Worm (Caenorhabditis elegans) whole organism, L4 larva: ENCODE results near the gene mip-2.

Source experiments
- F10B5.3 ChIP-seq: sonication (generic microtip); optimal IDR thresholded peaks from 2 replicates; lab custom pipeline; 2016; ENCODE audit warnings: mild to moderate bottlenecking, missing genetic modification characterization, missing compliant biosample characterization
- F37D6.2 ChIP-seq: sonication (generic microtip); optimal IDR thresholded peaks from 2 replicates; lab custom pipeline; 2016; ENCODE audit warnings: mild to moderate bottlenecking, missing genetic modification characterization, missing compliant biosample characterization
- R02D3.7 ChIP-seq: fragments of 150-350 bp; sonication (generic microtip); optimal IDR thresholded peaks from 3 replicates; lab custom pipeline; 2014; ENCODE audit warnings: missing biosample characterization, missing genetic modification characterization
- T20F7.1 ChIP-seq: fragments of 200-800 bp; sonication (Bioruptor generic); optimal IDR thresholded peaks from 2 replicates; lab custom pipeline; 2018; ENCODE audit warnings: mild to moderate bottlenecking, missing genetic modification characterization, missing compliant biosample characterization
- Y48G9A.11 ChIP-seq: fragments of 200-800 bp; sonication (Bioruptor generic); IDR thresholded peaks from 2 replicates; pipeline ENCODE4 v1.3.6; 2022; ENCODE audit warnings: missing genetic modification reagents, missing genetic modification characterization, missing compliant biosample characterization
- Y5F2A.4 ChIP-seq: fragments of 200-800 bp; sonication (Bioruptor generic); optimal IDR thresholded peaks from 2 replicates; lab custom pipeline; 2018; ENCODE audit warnings: mild to moderate bottlenecking, missing genetic modification characterization, missing compliant biosample characterization
- Y75B8A.6 ChIP-seq: fragments of 200-800 bp; sonication (Bioruptor generic); IDR thresholded peaks from 2 replicates; pipeline ENCODE4 v1.3.6; 2022; ENCODE audit warnings: missing genetic modification reagents, missing genetic modification characterization, missing compliant biosample characterization
- aha-1 ChIP-seq: fragments of 150-350 bp; peaks from one replicate; lab custom pipeline; 2014; ENCODE audit warnings: missing biosample characterization, missing genetic modification characterization
- attf-4 ChIP-seq: sonication (generic microtip); optimal IDR thresholded peaks from 3 replicates; lab custom pipeline; 2017; ENCODE audit warnings: missing biosample characterization, missing genetic modification characterization
- ceh-28 ChIP-seq: fragments of 150-350 bp; optimal IDR thresholded peaks from 2 replicates; lab custom pipeline; 2014; ENCODE audit warnings: missing biosample characterization, missing genetic modification reagents, missing genetic modification characterization
- ces-1 ChIP-seq: fragments of 150-350 bp; sonication (generic microtip); optimal IDR thresholded peaks from 4 replicates; lab custom pipeline; 2014; ENCODE audit warnings: missing biosample characterization, missing genetic modification reagents, missing genetic modification characterization
- cey-2 ChIP-seq: sonication (generic microtip); optimal IDR thresholded peaks from 3 replicates; lab custom pipeline; 2017; ENCODE audit warnings: missing genetic modification characterization, mild to moderate bottlenecking, missing compliant biosample characterization, antibody characterized with exemption, borderline replicate concordance; ENCODE audit not compliant: insufficient read depth
- ctbp-1 ChIP-seq: fragments of 200-800 bp; sonication (Bioruptor generic); IDR thresholded peaks from 2 replicates; pipeline ENCODE4 v1.3.6; 2022; ENCODE audit warnings: missing genetic modification reagents, missing genetic modification characterization, missing compliant biosample characterization
- daf-19 ChIP-seq: fragments of 200-800 bp; sonication (Bioruptor generic); conservative IDR thresholded peaks from 2 replicates; pipeline ENCODE4 v1.3.6; 2022; ENCODE audit warnings: missing genetic modification characterization, missing compliant biosample characterization
- egl-27 ChIP-seq: sonication (generic microtip); optimal IDR thresholded peaks from 3 replicates; lab custom pipeline; 2017; ENCODE audit warnings: missing biosample characterization, missing genetic modification reagents, missing genetic modification characterization
- fkh-10 ChIP-seq: fragments of 150-350 bp; optimal IDR thresholded peaks from 2 replicates; lab custom pipeline; 2014; ENCODE audit warnings: missing biosample characterization, missing genetic modification reagents, missing genetic modification characterization
- hlh-11 ChIP-seq: fragments of 200-800 bp; sonication (Bioruptor generic); optimal IDR thresholded peaks from 2 replicates; lab custom pipeline; 2018; ENCODE audit warnings: mild to moderate bottlenecking, missing genetic modification characterization, missing compliant biosample characterization
- hlh-30 ChIP-seq: sonication (generic microtip); optimal IDR thresholded peaks from 2 replicates; lab custom pipeline; 2017; ENCODE audit warnings: antibody characterized with exemption, mild to moderate bottlenecking, missing genetic modification characterization, missing compliant biosample characterization; ENCODE audit not compliant: insufficient read depth
- lim-7 ChIP-seq: fragments of 200-800 bp; sonication (Bioruptor generic); IDR thresholded peaks from 2 replicates; pipeline ENCODE4 v1.3.6; 2022; ENCODE audit warnings: missing genetic modification characterization, missing compliant biosample characterization
- lin-1 ChIP-seq: fragments of 200-800 bp; sonication (Bioruptor generic); IDR thresholded peaks from 2 replicates; pipeline ENCODE4 v1.3.6; 2022; ENCODE audit warnings: missing genetic modification reagents, missing genetic modification characterization, missing compliant biosample characterization
- lin-15B ChIP-seq: fragments of 150-350 bp; sonication (generic microtip); optimal IDR thresholded peaks from 3 replicates; lab custom pipeline; 2014; ENCODE audit warnings: missing biosample characterization, missing genetic modification characterization
- lin-38 ChIP-seq: fragments of 200-800 bp; sonication (Bioruptor generic); IDR thresholded peaks from 2 replicates; pipeline ENCODE4 v1.3.6; 2022; ENCODE audit warnings: missing genetic modification reagents, missing genetic modification characterization, missing compliant biosample characterization
- lin-39 ChIP-seq: fragments of 150-350 bp; optimal IDR thresholded peaks from 2 replicates; lab custom pipeline; 2014; ENCODE audit warnings: missing biosample characterization, missing genetic modification reagents, missing genetic modification characterization
- lir-3 ChIP-seq: sonication (generic microtip); optimal IDR thresholded peaks from 2 replicates; lab custom pipeline; 2016; ENCODE audit warnings: mild to moderate bottlenecking, missing genetic modification characterization, missing compliant biosample characterization
- madf-9 ChIP-seq: fragments of 200-800 bp; sonication (Bioruptor generic); conservative IDR thresholded peaks from 2 replicates; pipeline ENCODE4 v1.3.6; 2022; ENCODE audit warnings: missing genetic modification reagents, missing genetic modification characterization, missing compliant biosample characterization
- mdt-29 ChIP-seq: fragments of 200-800 bp; sonication (Bioruptor generic); IDR thresholded peaks from 2 replicates; pipeline ENCODE4 v1.3.6; 2022; ENCODE audit warnings: missing genetic modification reagents, missing genetic modification characterization, missing compliant biosample characterization
- mxl-2 ChIP-seq: fragments of 200-800 bp; sonication (Bioruptor generic); conservative IDR thresholded peaks from 2 replicates; pipeline ENCODE4 v1.3.6; 2022; ENCODE audit warnings: missing genetic modification reagents, missing genetic modification characterization, missing compliant biosample characterization
- mxl-3 ChIP-seq: fragments of 200-800 bp; sonication (Bioruptor generic); optimal IDR thresholded peaks from 2 replicates; lab custom pipeline; 2018; ENCODE audit warnings: mild to moderate bottlenecking, missing genetic modification characterization, missing compliant biosample characterization
- nhr-10 ChIP-seq: fragments of 150-350 bp; optimal IDR thresholded peaks from 2 replicates; lab custom pipeline; 2014; ENCODE audit warnings: missing biosample characterization, missing genetic modification characterization
- nhr-102 ChIP-seq: sonication (generic microtip); optimal IDR thresholded peaks from 2 replicates; lab custom pipeline; 2016; ENCODE audit warnings: mild to moderate bottlenecking, missing genetic modification characterization, moderate library complexity, missing compliant biosample characterization
- nhr-28 ChIP-seq: fragments of 150-350 bp; optimal IDR thresholded peaks from 2 replicates; lab custom pipeline; 2014; ENCODE audit warnings: missing biosample characterization, missing genetic modification characterization
- nhr-42 ChIP-seq: fragments of 200-800 bp; sonication (Bioruptor generic); IDR thresholded peaks from 2 replicates; pipeline ENCODE4 v1.3.6; 2022; ENCODE audit warnings: missing genetic modification characterization, missing compliant biosample characterization
- nhr-77 ChIP-seq: fragments of 150-350 bp; optimal IDR thresholded peaks from 2 replicates; lab custom pipeline; 2014; ENCODE audit warnings: missing biosample characterization, missing genetic modification characterization
- pha-4 ChIP-seq, 2 experiments: fragments of 150-350 bp in 1 of 2; fragments of 200-800 bp in 1 of 2; sonication (Bioruptor generic) in 1 of 2; IDR thresholded peaks in 1 of 2; optimal IDR thresholded peaks in 1 of 2; 2 replicates each; pipeline versions ENCODE4 v1.3.6 to Lab custom; 2014 to 2022; ENCODE audit warnings: missing genetic modification characterization in 2 of 2, missing genetic modification reagents in 2 of 2, missing biosample characterization in 1 of 2, missing compliant biosample characterization in 1 of 2
- php-3 ChIP-seq: fragments of 200-800 bp; sonication (Bioruptor generic); IDR thresholded peaks from 2 replicates; pipeline ENCODE4 v1.3.6; 2022; ENCODE audit warnings: missing genetic modification reagents, missing genetic modification characterization, missing compliant biosample characterization
- rbr-2 ChIP-seq: sonication (generic microtip); optimal IDR thresholded peaks from 2 replicates; lab custom pipeline; 2016; ENCODE audit warnings: missing genotype, missing genetic modification characterization, missing compliant biosample characterization
- saeg-2 ChIP-seq: fragments of 200-800 bp; sonication (Bioruptor generic); IDR thresholded peaks from 2 replicates; pipeline ENCODE4 v1.3.6; 2022; ENCODE audit warnings: missing genetic modification reagents, missing genetic modification characterization, missing compliant biosample characterization
- set-16 ChIP-seq: fragments of 200-800 bp; sonication (Bioruptor generic); IDR thresholded peaks from 2 replicates; pipeline ENCODE4 v1.3.6; 2022; ENCODE audit warnings: missing genetic modification reagents, missing genetic modification characterization, missing compliant biosample characterization
- tag-97 ChIP-seq: fragments of 200-800 bp; sonication (Bioruptor generic); IDR thresholded peaks from 2 replicates; pipeline ENCODE4 v1.3.6; 2022; ENCODE audit warnings: missing genetic modification characterization, missing compliant biosample characterization
- unc-130 ChIP-seq: sonication (generic microtip); optimal IDR thresholded peaks from 2 replicates; lab custom pipeline; 2016; ENCODE audit warnings: missing genetic modification reagents, missing genetic modification characterization, missing compliant biosample characterization
- unc-39 ChIP-seq: sonication (generic microtip); optimal IDR thresholded peaks from 2 replicates; lab custom pipeline; 2017; ENCODE audit warnings: missing biosample characterization, missing genetic modification characterization
- vab-7 ChIP-seq: fragments of 200-800 bp; sonication (Bioruptor generic); IDR thresholded peaks from 2 replicates; pipeline ENCODE4 v1.3.6; 2022; ENCODE audit warnings: missing genetic modification reagents, missing genetic modification characterization, missing compliant biosample characterization
- zag-1 ChIP-seq: fragments of 150-350 bp; optimal IDR thresholded peaks from 2 replicates; lab custom pipeline; 2014; ENCODE audit warnings: missing biosample characterization, missing genetic modification characterization
- zfp-3 ChIP-seq: fragments of 200-800 bp; sonication (Bioruptor generic); conservative IDR thresholded peaks from 2 replicates; pipeline ENCODE4 v1.3.6; 2022; ENCODE audit warnings: missing genetic modification reagents, missing genetic modification characterization, missing compliant biosample characterization
- zip-11 ChIP-seq: fragments of 200-800 bp; sonication (Bioruptor generic); IDR thresholded peaks from 2 replicates; pipeline ENCODE4 v1.3.6; 2022; ENCODE audit warnings: missing genetic modification characterization, missing compliant biosample characterization
- ztf-7 ChIP-seq: fragments of 150-350 bp; optimal IDR thresholded peaks from 2 replicates; lab custom pipeline; 2014; ENCODE audit warnings: missing biosample characterization, missing genetic modification characterization

mip-2 gene

DNA sequence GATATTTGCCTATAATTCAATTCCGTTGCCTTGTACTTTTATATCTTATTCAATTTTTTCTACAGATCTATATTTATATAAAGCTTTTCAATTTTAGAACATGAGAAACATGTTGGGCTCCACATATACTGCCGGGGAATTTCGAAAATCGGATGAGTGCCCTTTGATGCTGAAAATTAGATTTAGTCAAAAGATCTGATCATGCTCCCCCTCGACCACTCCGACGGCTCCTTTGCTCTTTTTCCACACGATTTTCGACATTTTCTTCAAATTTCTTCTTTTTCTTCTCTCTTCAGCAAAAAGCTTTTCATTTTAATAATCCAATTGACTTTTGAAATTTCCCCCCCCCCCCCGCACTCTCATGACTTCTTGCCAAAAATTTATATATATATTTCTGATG is 9.7 kb upstream of the mip-2 start:
- 0 out of 2 replicates have a peak, but pooled peaks have one; percentile 10 for TF ChIP-seq ctbp-1 (GFP tag; lab: Robert Waterston, UW)
- no peak for TF ChIP-seq Y5F2A.4 (GFP tag; lab: Kevin White, UChicago)
- TF ChIP-seq ceh-28: no peak
- peak; percentile 53 for TF ChIP-seq fkh-10 (GFP tag; lab: Kevin White, UChicago)
- TF ChIP-seq lim-7 (GFP tag; lab: Robert Waterston, UW): no peak
- no peak for TF ChIP-seq R02D3.7 (tag; lab: Kevin White, UChicago)
- no peak for TF ChIP-seq cey-2 (tag; lab: Kevin White, UChicago)
- no peak for TF ChIP-seq mxl-3 (GFP tag; lab: Kevin White, UChicago)
- TF ChIP-seq ces-1 (GFP tag; lab: Kevin White, UChicago): peak; percentile 54
- TF ChIP-seq lin-38: 0 out of 2 replicates have a peak, but pooled peaks have one; percentile 23

DNA sequence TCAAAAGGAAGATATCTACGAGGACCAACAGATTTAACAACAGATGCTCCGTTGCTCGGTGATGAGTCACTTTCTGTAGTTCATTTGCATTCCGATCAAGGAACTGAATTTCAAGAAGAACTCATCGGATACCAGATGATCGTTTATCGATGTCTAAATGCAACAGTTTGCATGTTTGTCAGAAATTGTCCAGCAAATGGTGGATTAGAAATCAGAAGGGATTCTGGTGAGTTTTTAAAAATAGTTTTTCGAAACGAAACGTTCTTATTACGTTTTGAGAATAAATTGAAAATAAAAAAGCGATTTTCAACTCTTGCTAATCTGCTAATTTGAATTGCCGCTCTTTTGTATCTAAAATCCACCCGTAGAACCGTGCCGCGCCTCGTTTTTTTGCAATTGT is 8.1 kb upstream of the mip-2 start:
- TF ChIP-seq nhr-102 (tag; lab: Kevin White, UChicago) (no peak), aha-1 (tag; lab: Kevin White, UChicago) (peak; percentile 96), Y48G9A.11 (GFP tag; lab: Robert Waterston, UW) (no peak), rbr-2 (tag; lab: Kevin White, UChicago) (no peak), nhr-42 (GFP tag; lab: Robert Waterston, UW) (no peak), zip-11 (GFP tag; lab: Robert Waterston, UW) (no peak), saeg-2 (GFP tag; lab: Robert Waterston, UW) (no peak)

DNA sequence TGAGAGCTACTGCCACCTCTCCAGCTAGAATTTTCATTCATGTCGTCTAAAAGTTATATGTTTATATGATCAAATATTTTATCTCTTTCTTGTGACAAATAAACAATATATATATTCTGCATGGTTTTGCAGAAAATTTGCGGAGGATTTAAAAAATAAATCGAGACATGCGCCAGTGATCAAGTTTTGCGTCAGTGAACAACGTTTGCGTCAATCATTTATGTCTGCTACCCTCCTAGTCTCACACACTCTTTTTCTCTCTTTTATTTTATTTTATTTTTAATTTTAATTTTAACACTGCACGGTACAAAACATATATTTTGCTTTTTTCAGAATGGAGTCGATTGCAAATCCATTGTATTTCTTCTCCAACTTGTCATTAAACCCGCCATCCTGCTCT is 6.8 kb upstream of the mip-2 start, which contains the start of the genes tag-65 and ccz-1:
Gene tag-65, minus strand, starts transcription at position 46 of the 400 bp plus-strand sequence.
Gene ccz-1, plus strand, starts transcription at position 334 of the 400 bp plus-strand sequence.
- TF ChIP-seq lin-15B (tag; lab: Kevin White, UChicago) (no peak), F37D6.2 (tag; lab: Kevin White, UChicago) (peak; percentile 76), attf-4 (tag; lab: Kevin White, UChicago) (no peak), lir-3 (tag; lab: Kevin White, UChicago) (no peak), Y75B8A.6 (GFP tag; lab: Robert Waterston, UW) (no peak), mdt-29 (GFP tag; lab: Robert Waterston, UW) (no peak), php-3 (GFP tag; lab: Robert Waterston, UW) (no peak), pha-4 (GFP tag; IDR thresholded peaks at IDR 0.05; lab: Robert Waterston, UW) (peak; percentile 71), pha-4 (tag; optimal IDR thresholded peaks at IDR 0.05; lab: Kevin White, UChicago) (no peak), fkh-10 (GFP tag; lab: Kevin White, UChicago) (peak; percentile 80), unc-39 (tag; lab: Kevin White, UChicago) (no peak), Y48G9A.11 (GFP tag; lab: Robert Waterston, UW) (0 out of 2 replicates have a peak, but pooled peaks have one; percentile 49), set-16 (GFP tag; lab: Robert Waterston, UW) (no peak), ztf-7 (tag; lab: Kevin White, UChicago) (no peak), hlh-30 (tag; lab: Kevin White, UChicago) (no peak), ces-1 (GFP tag; lab: Kevin White, UChicago) (no peak), tag-97 (no peak), lin-38 (peak; percentile 90), lin-39 (tag; lab: Kevin White, UChicago) (no peak), unc-130 (GFP tag; lab: Kevin White, UChicago) (peak; percentile 62), daf-19 (GFP tag; lab: Robert Waterston, UW) (no peak), vab-7 (GFP tag; lab: Robert Waterston, UW) (no peak), mxl-2 (GFP tag; lab: Robert Waterston, UW) (no peak), lin-1 (GFP tag; lab: Robert Waterston, UW) (peak; percentile 15; the same call in 1 of the 2 replicates), hlh-11 (tag; lab: Kevin White, UChicago) (peak; percentile 73), Y5F2A.4 (GFP tag; lab: Kevin White, UChicago) (no peak), ceh-28 (no peak), nhr-77 (no peak), egl-27 (tag; lab: Kevin White, UChicago) (no peak), T20F7.1 (GFP tag; lab: Kevin White, UChicago) (peak; percentile 85), zfp-3 (no peak), cey-2 (tag; lab: Kevin White, UChicago) (no peak), nhr-10 (tag; lab: Kevin White, UChicago) (no peak), nhr-28 (tag; lab: Kevin White, UChicago) (peak; percentile 49), nhr-102 (tag; lab: Kevin White, UChicago) (peak; percentile 85), madf-9 (GFP tag; lab: Robert Waterston, UW) (no peak), F10B5.3 (tag; lab: Kevin White, UChicago) (peak; percentile 66), rbr-2 (tag; lab: Kevin White, UChicago) (peak; percentile 78), zag-1 (no peak)
